Worm (Caenorhabditis elegans) whole organism, young adult: Measurements from ENCODE around the gene ifb-2.

Experiments used
- C17E4.6 ChIP-seq: fragments of 200-800 bp; sonication (Bioruptor generic); IDR thresholded peaks from 2 replicates; pipeline ENCODE4 v1.3.6; 2022; ENCODE audit warnings: missing genetic modification reagents, missing genetic modification characterization, missing compliant biosample characterization
- D2030.7 ChIP-seq: fragments of 200-800 bp; sonication (Bioruptor generic); IDR thresholded peaks from 2 replicates; pipeline ENCODE4 v1.3.6; 2022; ENCODE audit warnings: missing genetic modification reagents, missing genetic modification characterization, missing compliant biosample characterization
- F10E7.11 ChIP-seq: sonication (generic microtip); optimal IDR thresholded peaks from 2 replicates; lab custom pipeline; 2017; ENCODE audit warnings: mild to moderate bottlenecking, missing genetic modification characterization, moderate library complexity, missing compliant biosample characterization
- F52B5.7 ChIP-seq: sonication (generic microtip); optimal IDR thresholded peaks from 2 replicates; lab custom pipeline; 2016; ENCODE audit warnings: mild to moderate bottlenecking, missing genetic modification characterization, missing compliant biosample characterization
- F55B11.4 ChIP-seq: sonication (generic microtip); optimal IDR thresholded peaks from 2 replicates; lab custom pipeline; 2016; ENCODE audit warnings: missing compliant biosample characterization, missing genetic modification characterization, borderline replicate concordance; ENCODE audit not compliant: insufficient read depth
- F57C9.4 ChIP-seq: sonication (generic microtip); optimal IDR thresholded peaks from 2 replicates; lab custom pipeline; 2017; ENCODE audit warnings: mild to moderate bottlenecking, missing genetic modification characterization, missing compliant biosample characterization
- K11D2.4 ChIP-seq: fragments of 200-800 bp; sonication (Bioruptor generic); IDR thresholded peaks from 2 replicates; pipeline ENCODE4 v1.3.6; 2022; ENCODE audit warnings: missing genetic modification reagents, missing genetic modification characterization, missing compliant biosample characterization
- Y53F4B.3 ChIP-seq: fragments of 200-800 bp; sonication (Bioruptor generic); IDR thresholded peaks from 2 replicates; pipeline ENCODE4 v1.3.6; 2022; ENCODE audit warnings: missing genetic modification reagents, missing genetic modification characterization, missing compliant biosample characterization
- ZK185.1 ChIP-seq: sonication (generic microtip); optimal IDR thresholded peaks from 2 replicates; lab custom pipeline; 2016; ENCODE audit warnings: mild to moderate bottlenecking, missing genetic modification characterization, missing compliant biosample characterization; ENCODE audit not compliant: poor library complexity, severe bottlenecking
- ama-1 ChIP-seq, 3 experiments: fragments of 150-350 bp in 1 of 3; sonication (generic microtip) in 2 of 3; optimal IDR thresholded peaks; 2 replicates each; lab custom pipeline; 2014 to 2018; ENCODE audit warnings: missing biosample characterization in 2 of 3, missing genetic modification characterization in 2 of 3, missing genetic modification reagents in 2 of 3
- aptf-2 ChIP-seq: fragments of 200-800 bp; sonication (Bioruptor generic); conservative IDR thresholded peaks from 2 replicates; pipeline ENCODE4 v1.3.6; 2022; ENCODE audit warnings: missing genetic modification reagents, missing genetic modification characterization, missing compliant biosample characterization
- atf-7 ChIP-seq: sonication (generic microtip); optimal IDR thresholded peaks from 2 replicates; lab custom pipeline; 2017; ENCODE audit warnings: mild to moderate bottlenecking, missing genetic modification characterization, missing compliant biosample characterization
- athp-1 ChIP-seq: sonication (generic microtip); optimal IDR thresholded peaks from 2 replicates; lab custom pipeline; 2017; ENCODE audit warnings: mild to moderate bottlenecking, missing genetic modification characterization, missing compliant biosample characterization
- attf-3 ChIP-seq: fragments of 200-800 bp; sonication (Bioruptor generic); conservative IDR thresholded peaks from 2 replicates; pipeline ENCODE4 v1.3.6; 2022; ENCODE audit warnings: missing genetic modification reagents, missing genetic modification characterization, missing compliant biosample characterization
- cebp-1 ChIP-seq, 2 experiments: fragments of 200-800 bp in 1 of 2; sonication (Bioruptor generic) in 1 of 2; sonication (generic microtip) in 1 of 2; IDR thresholded peaks in 1 of 2; optimal IDR thresholded peaks in 1 of 2; 2 replicates each; pipeline versions ENCODE4 v1.3.6 to Lab custom; 2017 to 2022; ENCODE audit warnings: missing compliant biosample characterization in 2 of 2, missing genetic modification characterization in 2 of 2, mild to moderate bottlenecking in 1 of 2, missing genetic modification reagents in 1 of 2, moderate library complexity in 1 of 2
- ceh-27 ChIP-seq: fragments of 200-800 bp; sonication (Bioruptor generic); optimal IDR thresholded peaks from 2 replicates; lab custom pipeline; 2018; ENCODE audit warnings: mild to moderate bottlenecking, missing genetic modification characterization, moderate library complexity, missing compliant biosample characterization
- dox-1 ChIP-seq: fragments of 200-800 bp; sonication (Bioruptor generic); IDR thresholded peaks from 2 replicates; pipeline ENCODE4 v1.3.6; 2022; ENCODE audit warnings: missing genetic modification reagents, missing genetic modification characterization, missing compliant biosample characterization
- dpl-1 ChIP-seq: fragments of 150-350 bp; optimal IDR thresholded peaks from 2 replicates; lab custom pipeline; 2014; ENCODE audit warnings: missing biosample characterization, missing genetic modification reagents, missing genetic modification characterization
- efl-1 ChIP-seq: fragments of 150-350 bp; optimal IDR thresholded peaks from 2 replicates; lab custom pipeline; 2014; ENCODE audit warnings: missing biosample characterization, missing genetic modification reagents, missing genetic modification characterization
- egl-44 ChIP-seq: fragments of 200-800 bp; sonication (Bioruptor generic); IDR thresholded peaks from 2 replicates; pipeline ENCODE4 v1.3.6; 2022; ENCODE audit warnings: missing genetic modification reagents, missing genetic modification characterization, missing compliant biosample characterization
- ekl-4 ChIP-seq: fragments of 200-800 bp; sonication (Bioruptor generic); IDR thresholded peaks from 2 replicates; pipeline ENCODE4 v1.3.6; 2022; ENCODE audit warnings: missing genetic modification reagents, missing genetic modification characterization, missing compliant biosample characterization
- ets-4 ChIP-seq: fragments of 200-800 bp; sonication (Bioruptor generic); optimal IDR thresholded peaks from 2 replicates; lab custom pipeline; 2018; ENCODE audit warnings: mild to moderate bottlenecking, missing genetic modification characterization, missing compliant biosample characterization
- hlh-12 ChIP-seq: sonication (generic microtip); optimal IDR thresholded peaks from 2 replicates; lab custom pipeline; 2016; ENCODE audit warnings: missing genetic modification characterization, missing compliant biosample characterization
- hlh-26 ChIP-seq: fragments of 200-800 bp; sonication (Bioruptor generic); conservative IDR thresholded peaks from 2 replicates; pipeline ENCODE4 v1.3.6; 2022; ENCODE audit warnings: missing genetic modification reagents, missing genetic modification characterization, missing compliant biosample characterization
- hmg-1.2 ChIP-seq: fragments of 200-800 bp; sonication (Bioruptor generic); IDR thresholded peaks from 2 replicates; pipeline ENCODE4 v1.3.6; 2022; ENCODE audit warnings: missing genetic modification reagents, missing genetic modification characterization, missing compliant biosample characterization
- hsf-1 ChIP-seq: fragments of 200-800 bp; sonication (Bioruptor generic); IDR thresholded peaks from 2 replicates; pipeline ENCODE4 v1.3.6; 2022; ENCODE audit warnings: missing genetic modification reagents, missing genetic modification characterization, missing compliant biosample characterization
- lag-1 ChIP-seq: fragments of 200-800 bp; sonication (Bioruptor generic); IDR thresholded peaks from 2 replicates; pipeline ENCODE4 v1.3.6; 2022; ENCODE audit warnings: missing genetic modification reagents, missing genetic modification characterization, missing compliant biosample characterization
- lin-26 ChIP-seq: fragments of 200-800 bp; sonication (Bioruptor generic); IDR thresholded peaks from 2 replicates; pipeline ENCODE4 v1.3.6; 2022; ENCODE audit warnings: missing genetic modification reagents, missing genetic modification characterization, missing compliant biosample characterization
- lin-35 ChIP-seq, 3 experiments: fragments of 150-350 bp in 2 of 3; sonication (generic microtip) in 1 of 3; optimal IDR thresholded peaks; 2 replicates each; lab custom pipeline; 2014 to 2018; ENCODE audit warnings: missing biosample characterization in 3 of 3, missing genetic modification characterization in 3 of 3, missing genetic modification reagents in 3 of 3
- madf-3 ChIP-seq: fragments of 200-800 bp; sonication (Bioruptor generic); IDR thresholded peaks from 2 replicates; pipeline ENCODE4 v1.3.6; 2022; ENCODE audit warnings: missing genetic modification reagents, missing genetic modification characterization, missing compliant biosample characterization
- nfya-1 ChIP-seq: sonication (generic microtip); optimal IDR thresholded peaks from 2 replicates; lab custom pipeline; 2017; ENCODE audit warnings: antibody characterized with exemption, missing compliant biosample characterization, missing genetic modification characterization, borderline replicate concordance; ENCODE audit not compliant: insufficient read depth
- nfya-2 ChIP-seq: fragments of 200-800 bp; sonication (Bioruptor generic); IDR thresholded peaks from 2 replicates; pipeline ENCODE4 v1.3.6; 2022; ENCODE audit warnings: missing genetic modification reagents, missing genetic modification characterization, missing compliant biosample characterization
- nfyb-1 ChIP-seq: fragments of 200-800 bp; sonication (Bioruptor generic); IDR thresholded peaks from 2 replicates; pipeline ENCODE4 v1.3.6; 2022; ENCODE audit warnings: missing genetic modification reagents, missing genetic modification characterization, missing compliant biosample characterization
- nhr-179 ChIP-seq: sonication (generic microtip); optimal IDR thresholded peaks from 2 replicates; lab custom pipeline; 2016; ENCODE audit warnings: mild to moderate bottlenecking, missing genetic modification characterization, missing compliant biosample characterization
- nhr-27 ChIP-seq: fragments of 200-800 bp; sonication (Bioruptor generic); optimal IDR thresholded peaks from 2 replicates; lab custom pipeline; 2018; ENCODE audit warnings: mild to moderate bottlenecking, missing genetic modification characterization, moderate library complexity, missing compliant biosample characterization
- rcor-1 ChIP-seq: fragments of 200-800 bp; sonication (Bioruptor generic); IDR thresholded peaks from 2 replicates; pipeline ENCODE4 v1.3.6; 2022; ENCODE audit warnings: missing genetic modification reagents, missing genetic modification characterization, missing compliant biosample characterization
- rec-8 ChIP-seq, 2 experiments: sonication (generic microtip); optimal IDR thresholded peaks; 2 replicates each; lab custom pipeline; 2016; ENCODE audit warnings: mild to moderate bottlenecking in 2 of 2, missing genetic modification characterization in 2 of 2, missing genetic modification reagents in 2 of 2, missing genotype in 2 of 2, missing biosample characterization in 1 of 2, missing compliant biosample characterization in 1 of 2, moderate library complexity in 1 of 2
- rpc-1 ChIP-seq, 2 experiments: fragments of 150-350 bp in 1 of 2; sonication (generic microtip) in 1 of 2; optimal IDR thresholded peaks; 2 replicates each; lab custom pipeline; 2014 to 2018; ENCODE audit warnings: missing biosample characterization in 1 of 2, missing genetic modification characterization in 1 of 2, missing genetic modification reagents in 1 of 2, missing genotype in 1 of 2
- snpc-1.1 ChIP-seq: sonication (generic microtip); optimal IDR thresholded peaks from 2 replicates; lab custom pipeline; 2017; ENCODE audit warnings: missing genetic modification characterization, mild to moderate bottlenecking, missing compliant biosample characterization, antibody characterized with exemption, moderate library complexity, missing genotype, missing genetic modification reagents; ENCODE audit not compliant: insufficient read depth
- snpc-3.4 ChIP-seq: sonication (generic microtip); optimal IDR thresholded peaks from 2 replicates; lab custom pipeline; 2017; ENCODE audit warnings: missing genetic modification characterization, mild to moderate bottlenecking, missing compliant biosample characterization, antibody characterized with exemption, moderate library complexity, missing genotype, missing genetic modification reagents
- tbx-9 ChIP-seq: sonication (generic microtip); optimal IDR thresholded peaks from 2 replicates; lab custom pipeline; 2016; ENCODE audit warnings: borderline replicate concordance, missing genetic modification characterization, inconsistent platforms, missing compliant biosample characterization
- unc-62 ChIP-seq: fragments of 150-350 bp; optimal IDR thresholded peaks from 2 replicates; lab custom pipeline; 2014; ENCODE audit warnings: missing biosample characterization, missing genetic modification reagents, missing genetic modification characterization
- zfh-2 ChIP-seq: fragments of 200-800 bp; sonication (Bioruptor generic); conservative IDR thresholded peaks from 2 replicates; pipeline ENCODE4 v1.3.6; 2022; ENCODE audit warnings: missing genetic modification reagents, missing genetic modification characterization, missing compliant biosample characterization
- ztf-3 ChIP-seq: fragments of 200-800 bp; sonication (Bioruptor generic); optimal IDR thresholded peaks from 2 replicates; lab custom pipeline; 2018; ENCODE audit warnings: mild to moderate bottlenecking, missing genetic modification characterization, missing compliant biosample characterization
- ztf-6 ChIP-seq: fragments of 200-800 bp; sonication (Bioruptor generic); IDR thresholded peaks from 2 replicates; pipeline ENCODE4 v1.3.6; 2022; ENCODE audit warnings: missing genetic modification reagents, missing genetic modification characterization, missing compliant biosample characterization

ifb-2 gene

ce11 chrII:5710835-5711234 is 39.2 kb upstream of the ifb-2 start:
- no peak for TF ChIP-seq efl-1 (GFP tag; lab: Kevin White, UChicago)
- TF ChIP-seq unc-62, result no peak
- no peak for TF ChIP-seq ceh-27 (GFP tag; lab: Kevin White, UChicago)
- TF ChIP-seq dpl-1 (GFP tag; lab: Kevin White, UChicago), result no peak
- no peak for TF ChIP-seq athp-1 (tag; lab: Kevin White, UChicago)
- TF ChIP-seq nhr-179, result no peak
- TF ChIP-seq hsf-1 (GFP tag; lab: Robert Waterston, UW), result no peak
- no peak for TF ChIP-seq D2030.7 (GFP tag; lab: Robert Waterston, UW)
- no peak for TF ChIP-seq snpc-1.1
- TF ChIP-seq tbx-9 (tag; lab: Kevin White, UChicago), result no peak
- no peak for TF ChIP-seq cebp-1 (GFP tag; IDR thresholded peaks at IDR 0.05; lab: Robert Waterston, UW)
- no peak for TF ChIP-seq cebp-1 (tag; optimal IDR thresholded peaks at IDR 0.05; lab: Kevin White, UChicago)
- TF ChIP-seq hlh-26, result no peak
- TF ChIP-seq nhr-27 (tag; lab: Kevin White, UChicago), result no peak
- no peak for TF ChIP-seq hmg-1.2 (GFP tag; lab: Robert Waterston, UW)
- no peak for TF ChIP-seq zfh-2 (GFP tag; lab: Robert Waterston, UW)

- TF ChIP-seq F55B11.4 (tag; lab: Kevin White, UChicago) (no peak), F52B5.7 (tag; lab: Kevin White, UChicago) (peak; percentile 43), lag-1 (GFP tag; lab: Robert Waterston, UW) (no peak), atf-7 (tag; lab: Kevin White, UChicago) (no peak), C17E4.6 (GFP tag; lab: Robert Waterston, UW) (no peak), hmg-1.2 (GFP tag; lab: Robert Waterston, UW) (no peak), ets-4 (GFP tag; lab: Kevin White, UChicago) (no peak), egl-44 (no peak), ekl-4 (GFP tag; lab: Robert Waterston, UW) (peak; percentile 43; the same call in 1 of the 2 replicates), Y53F4B.3 (GFP tag; lab: Robert Waterston, UW) (no peak), attf-3 (GFP tag; lab: Robert Waterston, UW) (no peak), ama-1 (optimal IDR thresholded peaks at IDR 0.05; lab: Kevin White, UChicago) (no peak), ama-1 (GFP tag; optimal IDR thresholded peaks at IDR 0.05; lab: Kevin White, UChicago) (peak in 1 of 2 experiments; percentile 45), lin-35 (GFP tag; optimal IDR thresholded peaks at IDR 0.05; lab: Kevin White, UChicago) (no peak), nfya-2 (GFP tag; lab: Robert Waterston, UW) (no peak), zfh-2 (GFP tag; lab: Robert Waterston, UW) (no peak), snpc-3.4 (tag; lab: Kevin White, UChicago) (peak; percentile 50), rcor-1 (no peak; the same call in 1 of the 2 replicates), F57C9.4 (tag; lab: Kevin White, UChicago) (no peak), rpc-1 (optimal IDR thresholded peaks at IDR 0.05; lab: Kevin White, UChicago) (no peak), rpc-1 (tag; optimal IDR thresholded peaks at IDR 0.05; lab: Kevin White, UChicago) (no peak), nhr-179 (no peak), nfya-1 (tag; lab: Kevin White, UChicago) (no peak), ZK185.1 (tag; lab: Kevin White, UChicago) (peak; percentile 35), rec-8 (tag; optimal IDR thresholded peaks at IDR 0.05; lab: Kevin White, UChicago) (no peak), F10E7.11 (no peak), aptf-2 (GFP tag; lab: Robert Waterston, UW) (no peak), ztf-3 (GFP tag; lab: Kevin White, UChicago) (no peak), hlh-12 (tag; lab: Kevin White, UChicago) (no peak), cebp-1 (GFP tag; IDR thresholded peaks at IDR 0.05; lab: Robert Waterston, UW) (no peak), cebp-1 (tag; optimal IDR thresholded peaks at IDR 0.05; lab: Kevin White, UChicago) (peak; percentile 24), lin-26 (GFP tag; lab: Robert Waterston, UW) (peak; percentile 38; the same call in 1 of the 2 replicates), ztf-6 (GFP tag; lab: Robert Waterston, UW) (no peak), dox-1 (GFP tag; lab: Robert Waterston, UW) (no peak), K11D2.4 (GFP tag; lab: Robert Waterston, UW) (no peak), nfyb-1 (GFP tag; lab: Robert Waterston, UW) (peak; percentile 58; the same call in 1 of the 2 replicates), madf-3 (GFP tag; lab: Robert Waterston, UW) (no peak), hsf-1 (GFP tag; lab: Robert Waterston, UW) (peak; percentile 67)
Measured at ce11 chrII:5712126-5712525, 37.9 kb upstream of the ifb-2 start.
